Worm (Caenorhabditis elegans) whole organism, midembryonic: ENCODE measurements around the gene fcmt-1.

ENCODE experiments used
- T22C8.4 ChIP-seq: fragments of 200-800 bp; sonication (Bioruptor generic); IDR thresholded peaks from 2 replicates; pipeline ENCODE4 v1.3.6; 2022; ENCODE audit warnings: missing genetic modification characterization, missing compliant biosample characterization
- cog-1 ChIP-seq: sonication (generic microtip); optimal IDR thresholded peaks from 2 replicates; lab custom pipeline; 2016; ENCODE audit warnings: missing genetic modification characterization, missing compliant biosample characterization
- flt-1 ChIP-seq: fragments of 200-800 bp; sonication (Bioruptor generic); IDR thresholded peaks from 2 replicates; pipeline ENCODE4 v1.3.6; 2022; ENCODE audit warnings: missing genetic modification characterization, missing compliant biosample characterization
- klf-2 ChIP-seq: fragments of 200-800 bp; sonication (Bioruptor generic); conservative IDR thresholded peaks from 2 replicates; pipeline ENCODE4 v1.3.6; 2022; ENCODE audit warnings: missing genetic modification reagents, missing genetic modification characterization, missing compliant biosample characterization
- med-1 ChIP-seq: sonication (generic microtip); optimal IDR thresholded peaks from 2 replicates; lab custom pipeline; 2017; ENCODE audit warnings: missing genetic modification characterization, mild to moderate bottlenecking, missing compliant biosample characterization, antibody characterized with exemption, missing genetic modification reagents; ENCODE audit not compliant: insufficient read depth
- ref-1 ChIP-seq: fragments of 200-800 bp; sonication (Bioruptor generic); conservative IDR thresholded peaks from 2 replicates; pipeline ENCODE4 v1.3.6; 2022; ENCODE audit warnings: missing genetic modification reagents, missing genetic modification characterization, missing compliant biosample characterization
- tab-1 ChIP-seq: fragments of 200-800 bp; sonication (Bioruptor generic); IDR thresholded peaks from 2 replicates; pipeline ENCODE4 v1.3.6; 2022; ENCODE audit warnings: missing genetic modification characterization, missing compliant biosample characterization
- ztf-23 ChIP-seq: fragments of 200-800 bp; sonication (Bioruptor generic); IDR thresholded peaks from 2 replicates; pipeline ENCODE4 v1.3.6; 2022; ENCODE audit warnings: missing genetic modification reagents, missing genetic modification characterization, missing compliant biosample characterization
- ztf-29 ChIP-seq: fragments of 200-800 bp; sonication (Bioruptor generic); IDR thresholded peaks from 2 replicates; pipeline ENCODE4 v1.3.6; 2022; ENCODE audit warnings: missing genetic modification reagents, missing genetic modification characterization, missing compliant biosample characterization

The fcmt-1 gene

DNA sequence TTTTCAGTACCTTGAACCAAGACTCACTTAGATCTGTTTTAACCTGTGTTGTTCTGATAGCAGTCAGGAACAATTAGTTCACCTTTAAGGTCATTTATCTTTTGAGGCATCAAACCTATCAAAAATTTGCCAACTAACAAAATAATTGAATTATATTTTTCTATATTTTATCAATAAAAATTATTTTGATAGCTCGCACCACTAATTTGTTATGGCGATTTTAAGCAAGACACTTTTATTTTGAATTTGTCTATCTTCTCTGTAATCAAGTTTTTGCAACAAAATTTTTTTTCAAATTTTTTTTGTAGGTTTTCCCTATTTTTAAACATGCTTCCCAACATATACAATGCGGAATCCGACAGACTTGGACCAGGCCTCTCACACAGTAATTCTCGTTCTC, 20.7 kb downstream of the fcmt-1 start, which contains the start of gene kel-1:
kel-1 (plus strand) TSS at position 301 of the 400 bp plus-strand sequence.
- TF ChIP-seq ztf-23 (GFP tag; lab: Robert Waterston, UW) = no peak
- TF ChIP-seq cog-1 (tag; lab: Kevin White, UChicago) = no peak
- no peak for TF ChIP-seq flt-1 (GFP tag; lab: Robert Waterston, UW)
- TF ChIP-seq tab-1 (GFP tag; lab: Robert Waterston, UW) = no peak
- TF ChIP-seq T22C8.4 = no peak
- TF ChIP-seq ztf-29 (GFP tag; lab: Robert Waterston, UW) = no peak
- no peak for TF ChIP-seq klf-2
- TF ChIP-seq med-1 (GFP tag; lab: Kevin White, UChicago) = no peak
- TF ChIP-seq ref-1 (GFP tag; lab: Robert Waterston, UW) = no peak

DNA sequence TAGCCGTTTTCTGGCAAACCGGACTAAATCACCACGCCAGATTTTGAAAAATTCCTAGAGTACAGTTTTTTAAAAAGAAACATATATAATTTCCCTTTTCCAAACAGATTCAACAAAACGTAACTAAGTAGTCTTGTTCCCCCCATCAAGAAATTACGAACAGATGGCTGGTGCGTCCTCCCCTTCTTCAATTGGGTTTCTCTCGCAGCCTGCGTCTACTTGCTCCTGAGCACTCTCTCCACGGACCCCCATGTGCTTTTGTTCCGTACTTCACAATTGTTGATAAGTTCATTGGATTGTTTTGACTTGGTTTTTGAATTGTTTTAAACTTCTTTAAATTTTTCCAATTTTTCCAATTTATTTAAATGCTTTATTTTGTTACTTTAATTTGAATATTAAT, 21.4 kb downstream of the fcmt-1 start:
- TF ChIP-seq tab-1 (GFP tag; lab: Robert Waterston, UW) (no peak), klf-2 (no peak), T22C8.4 (no peak), med-1 (GFP tag; lab: Kevin White, UChicago) (no peak), ztf-23 (GFP tag; lab: Robert Waterston, UW) (no peak), cog-1 (tag; lab: Kevin White, UChicago) (no peak), ztf-29 (GFP tag; lab: Robert Waterston, UW) (no peak), flt-1 (GFP tag; lab: Robert Waterston, UW) (no peak), ref-1 (GFP tag; lab: Robert Waterston, UW) (no peak)

- no peak for TF ChIP-seq ref-1 (GFP tag; lab: Robert Waterston, UW)
- no peak for TF ChIP-seq cog-1 (tag; lab: Kevin White, UChicago)
- TF ChIP-seq ztf-29 (GFP tag; lab: Robert Waterston, UW) = no peak
Measured at ce11 chrII:11685177-11685576, 24.2 kb downstream of the fcmt-1 start, which contains the start of gene C47D12.5. C47D12.5 (minus strand) TSS chrII:11685277.

DNA sequence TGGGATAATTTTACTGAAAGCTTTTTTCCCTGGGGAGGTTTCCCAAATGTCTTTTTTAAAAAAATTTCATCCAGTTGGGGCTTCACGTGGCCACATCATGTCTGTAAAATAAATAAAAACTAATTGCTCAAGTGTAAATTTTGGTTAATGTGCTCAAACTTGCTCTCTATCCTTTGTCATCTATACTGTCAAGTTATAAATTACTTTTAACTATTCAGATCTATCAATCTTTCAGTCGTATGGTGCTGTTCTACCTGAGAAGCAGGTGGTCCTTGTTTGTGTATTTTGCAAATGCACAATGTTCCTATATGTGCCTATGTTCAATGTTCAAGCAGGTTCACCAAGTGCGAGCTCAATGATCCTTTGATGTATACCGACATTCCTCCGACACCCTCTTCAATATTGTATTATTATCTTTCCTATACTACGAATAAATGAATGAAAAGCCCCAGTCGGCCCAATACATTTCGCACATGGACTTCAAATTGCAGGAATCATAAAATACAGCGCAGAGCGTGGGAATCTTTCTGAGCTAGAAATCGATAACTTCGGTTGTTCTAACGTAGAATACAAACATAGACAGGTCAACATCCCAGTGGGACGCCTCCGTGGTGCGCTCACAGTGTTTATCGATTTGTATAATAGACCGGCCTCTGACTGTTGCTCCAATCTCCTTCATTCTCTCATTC, 28.1 kb downstream of the fcmt-1 start, which contains the start of the genes sfxn-1.4 and C47D12.4:
sfxn-1.4 (minus strand) TSS at position 101 of the 689 bp plus-strand sequence.
C47D12.4 (plus strand) TSS at position 639 of the 689 bp plus-strand sequence.
- TF ChIP-seq med-1 (GFP tag; lab: Kevin White, UChicago) = no peak
- no peak for TF ChIP-seq ref-1 (GFP tag; lab: Robert Waterston, UW)
- TF ChIP-seq tab-1 (GFP tag; lab: Robert Waterston, UW) = no peak
- 0 out of 2 replicates have a peak, but pooled peaks have one; percentile 18 for TF ChIP-seq T22C8.4
- TF ChIP-seq klf-2 = no peak

- TF ChIP-seq flt-1 (GFP tag; lab: Robert Waterston, UW) = no peak
- TF ChIP-seq ztf-29 (GFP tag; lab: Robert Waterston, UW) = no peak
- TF ChIP-seq ztf-23 (GFP tag; lab: Robert Waterston, UW) = no peak
- TF ChIP-seq tab-1 (GFP tag; lab: Robert Waterston, UW) = no peak
- TF ChIP-seq T22C8.4 = no peak
- TF ChIP-seq cog-1 (tag; lab: Kevin White, UChicago) = no peak
- no peak for TF ChIP-seq klf-2
- no peak for TF ChIP-seq med-1 (GFP tag; lab: Kevin White, UChicago)
- no peak for TF ChIP-seq ref-1 (GFP tag; lab: Robert Waterston, UW)
Measured at ce11 chrII:11680220-11680619, 29.1 kb downstream of the fcmt-1 start.

ce11 chrII:11675877-11676473, 33.4 kb downstream of the fcmt-1 start, which contains the start of the genes trr-1 and C47D12.2:
trr-1 (minus strand) TSS chrII:11675927.
C47D12.2 (plus strand) TSS chrII:11676306.
- TF ChIP-seq ref-1 (GFP tag; lab: Robert Waterston, UW) = no peak
- peak; percentile 27 for TF ChIP-seq med-1 (GFP tag; lab: Kevin White, UChicago)

ce11 chrII:11658854-11659253, 50.5 kb downstream of the fcmt-1 start:
- no peak for TF ChIP-seq med-1 (GFP tag; lab: Kevin White, UChicago)
- TF ChIP-seq klf-2 = no peak
- no peak for TF ChIP-seq tab-1 (GFP tag; lab: Robert Waterston, UW)
- TF ChIP-seq T22C8.4 = no peak
- TF ChIP-seq ztf-29 (GFP tag; lab: Robert Waterston, UW) = no peak
- no peak for TF ChIP-seq ztf-23 (GFP tag; lab: Robert Waterston, UW)
- no peak for TF ChIP-seq flt-1 (GFP tag; lab: Robert Waterston, UW)
- TF ChIP-seq cog-1 (tag; lab: Kevin White, UChicago) = no peak
- TF ChIP-seq ref-1 (GFP tag; lab: Robert Waterston, UW) = no peak
